Worm (Caenorhabditis elegans): ENCODE data around the gene C08B6.18.
A peak's percentile ranks its signal among the peaks of the same experiment; 100 is the strongest.

Gene C08B6.18

DNA sequence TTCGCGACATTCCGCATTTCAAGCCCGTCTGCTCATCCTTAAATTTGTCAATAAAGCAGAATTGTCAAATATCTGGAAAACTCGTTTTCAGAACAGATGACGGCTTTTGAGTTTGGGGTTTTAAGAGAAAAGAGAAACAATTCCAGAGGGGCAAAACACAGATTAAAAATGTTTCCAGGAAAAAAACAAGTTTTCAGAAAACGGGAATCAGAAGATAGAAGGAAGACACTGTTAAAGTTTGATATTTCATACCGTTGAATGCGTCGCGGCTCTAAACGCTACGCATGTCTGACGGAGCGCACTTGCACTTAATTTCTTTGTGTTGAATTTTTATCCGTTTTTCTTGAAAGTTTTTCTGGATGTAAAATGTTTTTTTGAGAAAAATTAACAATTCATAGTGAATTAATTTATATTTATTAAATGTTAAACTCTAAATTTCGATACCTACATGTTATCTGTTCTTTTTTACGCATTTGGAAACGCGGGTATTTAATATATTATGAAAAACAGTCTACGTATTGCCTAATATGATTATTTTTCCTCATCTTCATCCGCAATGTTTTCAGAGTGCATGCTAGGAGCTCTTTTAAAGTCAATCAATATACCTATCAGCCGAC lies at the start of gene C08B6.18, which contains the start of the genes wdr-20 and C08B6.8:
Gene C08B6.18 (minus strand): TSS at position 51 of the 617 bp plus-strand sequence.
Gene wdr-20 (minus strand): TSS at position 82 of the 617 bp plus-strand sequence.
Gene C08B6.8 (plus strand): TSS at position 567 of the 617 bp plus-strand sequence.
- peak; percentile 26 for TF ChIP-seq pha-4 (tag; optimal IDR thresholded peaks at IDR 0.05)
- TF ChIP-seq mep-1 (tag; optimal IDR thresholded peaks at IDR 0.05) = peak; percentile 59
- TF ChIP-seq ceh-83 (GFP tag; optimal IDR thresholded peaks at IDR 0.05) = no peak
- TF ChIP-seq lsy-2 (tag; optimal IDR thresholded peaks at IDR 0.05) = peak; percentile 41
- TF ChIP-seq mls-2 (tag; optimal IDR thresholded peaks at IDR 0.05) = no peak
- peak; percentile 26 for TF ChIP-seq nhr-237 (tag; optimal IDR thresholded peaks at IDR 0.05)
- TF ChIP-seq ces-1 (GFP tag; optimal IDR thresholded peaks at IDR 0.05) = peak; percentile 40
- no peak for TF ChIP-seq nhr-76 (tag; optimal IDR thresholded peaks at IDR 0.05)

DNA sequence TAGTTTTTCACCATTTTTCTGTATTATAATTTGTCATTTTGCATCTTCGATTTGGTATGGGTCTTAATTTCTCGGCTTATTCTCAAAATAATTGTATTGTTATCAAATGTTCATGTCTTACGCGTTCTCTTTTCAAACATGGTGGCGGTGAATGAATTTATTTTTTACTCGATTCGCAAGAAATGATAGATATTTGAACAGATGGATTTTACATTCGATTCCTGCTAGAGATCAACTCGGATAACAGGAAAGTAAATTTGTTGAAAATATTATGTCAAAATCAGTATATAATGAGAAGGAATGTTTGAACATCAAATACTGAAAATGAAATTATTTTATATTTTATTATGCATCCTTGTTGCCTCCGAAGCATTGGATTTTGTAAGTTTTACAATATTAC lies 49.1 kb upstream of the C08B6.18 start, which contains the start of gene ZK856.4:
Gene ZK856.4 (plus strand): TSS at position 301 of the 400 bp plus-strand sequence.
- no peak for TF ChIP-seq mab-5 (tag; optimal IDR thresholded peaks at IDR 0.05)
- no peak for TF ChIP-seq lsy-2 (tag; optimal IDR thresholded peaks at IDR 0.05)
- no peak for TF ChIP-seq tbx-8 (GFP tag; optimal IDR thresholded peaks at IDR 0.05)
- no peak for TF ChIP-seq ceh-83 (GFP tag; optimal IDR thresholded peaks at IDR 0.05)
- no peak for TF ChIP-seq bed-3 (GFP tag; optimal IDR thresholded peaks at IDR 0.05)
- no peak for TF ChIP-seq ceh-39 (tag; optimal IDR thresholded peaks at IDR 0.05)
- no peak for TF ChIP-seq nhr-12 (tag; optimal IDR thresholded peaks at IDR 0.05)
- no peak for TF ChIP-seq nhr-2 (tag; optimal IDR thresholded peaks at IDR 0.05)
- TF ChIP-seq ceh-43 (GFP tag; optimal IDR thresholded peaks at IDR 0.05) = no peak
- TF ChIP-seq unc-62 (GFP tag; optimal IDR thresholded peaks at IDR 0.05) = no peak
- TF ChIP-seq blmp-1 (tag; optimal IDR thresholded peaks at IDR 0.05) = no peak
- TF ChIP-seq lin-32 (GFP tag; optimal IDR thresholded peaks at IDR 0.05) = no peak
- no peak for TF ChIP-seq zip-8 (tag; optimal IDR thresholded peaks at IDR 0.05)
- TF ChIP-seq unc-39 (tag; optimal IDR thresholded peaks at IDR 0.05) = no peak
- no peak for TF ChIP-seq unc-120 (tag; optimal IDR thresholded peaks at IDR 0.05; ENCODE audit: poor library complexity, severe bottlenecking)
- no peak for TF ChIP-seq ztf-11 (tag; optimal IDR thresholded peaks at IDR 0.05)
- no peak for TF ChIP-seq M03D4.4 (tag; optimal IDR thresholded peaks at IDR 0.05)
- TF ChIP-seq hlh-1 (tag; optimal IDR thresholded peaks at IDR 0.05) = no peak

- TF ChIP-seq M03D4.4 (tag; optimal IDR thresholded peaks at IDR 0.05) (no peak), tbx-8 (GFP tag; optimal IDR thresholded peaks at IDR 0.05) (no peak)
These were observed 45.3 kb upstream of the C08B6.18 start, which contains the start of gene cul-5 for ce11 chrV:10179235-10179634. Gene cul-5 (plus strand): TSS chrV:10179535.

DNA sequence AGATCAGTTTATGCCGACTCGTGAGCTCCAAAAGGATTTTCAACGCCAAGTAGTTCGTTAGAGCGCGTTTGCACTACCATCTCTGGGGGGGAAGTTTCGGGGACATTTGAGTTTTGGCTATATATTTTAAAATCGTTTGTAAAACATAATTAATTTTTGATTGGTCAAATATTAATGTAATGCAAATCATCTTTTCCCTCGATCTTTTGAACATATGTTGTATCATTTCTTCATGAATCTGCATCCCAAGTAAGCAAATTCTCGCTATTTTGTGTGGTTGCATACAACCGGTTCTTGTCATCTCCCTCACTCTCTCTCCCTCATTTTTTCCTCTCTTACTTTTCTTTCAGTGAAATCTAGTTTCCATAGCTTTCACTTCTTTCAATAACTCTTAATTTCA lies 44.2 kb upstream of the C08B6.18 start:
- TF ChIP-seq sem-2 (GFP tag; optimal IDR thresholded peaks at IDR 0.05) (no peak), mls-2 (tag; optimal IDR thresholded peaks at IDR 0.05) (no peak), snpc-4 (tag; optimal IDR thresholded peaks at IDR 0.05) (no peak), lin-13 (tag; optimal IDR thresholded peaks at IDR 0.05) (peak; percentile 40), lsy-2 (tag; optimal IDR thresholded peaks at IDR 0.05) (peak; percentile 30), nhr-28 (tag; optimal IDR thresholded peaks at IDR 0.05) (no peak), cnd-1 (tag; optimal IDR thresholded peaks at IDR 0.05) (no peak), lin-32 (GFP tag; optimal IDR thresholded peaks at IDR 0.05) (no peak), sptf-1 (tag; optimal IDR thresholded peaks at IDR 0.05) (peak; percentile 48), mep-1 (tag; optimal IDR thresholded peaks at IDR 0.05) (peak; percentile 62), ceh-43 (GFP tag; optimal IDR thresholded peaks at IDR 0.05) (no peak), ceh-39 (tag; optimal IDR thresholded peaks at IDR 0.05) (peak; percentile 0), ham-2 (GFP tag; optimal IDR thresholded peaks at IDR 0.05) (no peak), unc-62 (GFP tag; optimal IDR thresholded peaks at IDR 0.05) (no peak), ces-1 (GFP tag; optimal IDR thresholded peaks at IDR 0.05) (peak; percentile 19), drap-1 (GFP tag; optimal IDR thresholded peaks at IDR 0.05) (no peak), pha-4 (tag; optimal IDR thresholded peaks at IDR 0.05) (no peak), blmp-1 (tag; optimal IDR thresholded peaks at IDR 0.05) (peak; percentile 86), unc-120 (tag; optimal IDR thresholded peaks at IDR 0.05; ENCODE audit: poor library complexity, severe bottlenecking) (peak; percentile 67), nhr-2 (tag; optimal IDR thresholded peaks at IDR 0.05) (no peak), nhr-237 (tag; optimal IDR thresholded peaks at IDR 0.05) (peak; percentile 61), mab-5 (tag; optimal IDR thresholded peaks at IDR 0.05) (no peak), flh-1 (GFP tag; optimal IDR thresholded peaks at IDR 0.05) (no peak)
